Worm (Caenorhabditis elegans) whole organism, mixed stage, embryonic: ENCODE results near the gene nhr-15.

Experiments used
- M03D4.4 ChIP-seq: sonication (generic microtip); optimal IDR thresholded peaks from 2 replicates; lab custom pipeline; 2017; ENCODE audit warnings: mild to moderate bottlenecking, missing genetic modification characterization, missing compliant biosample characterization
- bed-3 ChIP-seq: fragments of 200-800 bp; sonication (Bioruptor generic); optimal IDR thresholded peaks from 3 replicates; lab custom pipeline; 2018; ENCODE audit warnings: mild to moderate bottlenecking, missing genetic modification characterization, moderate library complexity, missing compliant biosample characterization
- blmp-1 ChIP-seq: fragments of 150-350 bp; optimal IDR thresholded peaks from 2 replicates; lab custom pipeline; 2014; ENCODE audit warnings: missing biosample characterization, missing genetic modification characterization
- ceh-43 ChIP-seq: fragments of 200-800 bp; sonication (Bioruptor generic); optimal IDR thresholded peaks from 2 replicates; lab custom pipeline; 2018; ENCODE audit warnings: mild to moderate bottlenecking, missing genetic modification characterization, moderate library complexity, missing compliant biosample characterization
- ceh-83 ChIP-seq: fragments of 200-800 bp; sonication (Bioruptor generic); optimal IDR thresholded peaks from 2 replicates; lab custom pipeline; 2018; ENCODE audit warnings: mild to moderate bottlenecking, missing genetic modification characterization, missing compliant biosample characterization
- ces-1 ChIP-seq: fragments of 150-350 bp; optimal IDR thresholded peaks from 2 replicates; lab custom pipeline; 2014; ENCODE audit warnings: missing biosample characterization, missing genetic modification reagents, missing genetic modification characterization
- cnd-1 ChIP-seq: fragments of 200-800 bp; sonication (Bioruptor generic); optimal IDR thresholded peaks from 2 replicates; lab custom pipeline; 2018; ENCODE audit warnings: mild to moderate bottlenecking, missing genetic modification characterization, missing compliant biosample characterization
- drap-1 ChIP-seq: fragments of 200-800 bp; sonication (Bioruptor generic); optimal IDR thresholded peaks from 3 replicates; lab custom pipeline; 2018; ENCODE audit warnings: mild to moderate bottlenecking, missing genetic modification characterization, missing compliant biosample characterization
- elt-1 ChIP-seq: sonication (generic microtip); optimal IDR thresholded peaks from 2 replicates; lab custom pipeline; 2017; ENCODE audit warnings: missing genetic modification characterization, mild to moderate bottlenecking, missing compliant biosample characterization, antibody characterized with exemption, moderate library complexity, borderline replicate concordance; ENCODE audit not compliant: insufficient read depth
- elt-3 ChIP-seq: fragments of 150-350 bp; optimal IDR thresholded peaks from 2 replicates; lab custom pipeline; 2014; ENCODE audit warnings: missing biosample characterization, missing genetic modification characterization
- ham-2 ChIP-seq: fragments of 200-800 bp; sonication (Bioruptor generic); optimal IDR thresholded peaks from 2 replicates; lab custom pipeline; 2018; ENCODE audit warnings: mild to moderate bottlenecking, missing genetic modification characterization, missing compliant biosample characterization
- hlh-1 ChIP-seq: fragments of 150-350 bp; optimal IDR thresholded peaks from 2 replicates; lab custom pipeline; 2014; ENCODE audit warnings: missing biosample characterization, missing genetic modification reagents, missing genetic modification characterization
- lin-13 ChIP-seq: fragments of 150-350 bp; optimal IDR thresholded peaks from 2 replicates; lab custom pipeline; 2014; ENCODE audit warnings: missing biosample characterization, missing genetic modification characterization
- lin-32 ChIP-seq: fragments of 200-800 bp; sonication (Bioruptor generic); optimal IDR thresholded peaks from 2 replicates; lab custom pipeline; 2018; ENCODE audit warnings: mild to moderate bottlenecking, missing genetic modification characterization, missing compliant biosample characterization
- lsy-2 ChIP-seq: fragments of 150-350 bp; optimal IDR thresholded peaks from 2 replicates; lab custom pipeline; 2014; ENCODE audit warnings: missing biosample characterization, missing genetic modification characterization
- mab-5 ChIP-seq: fragments of 150-350 bp; optimal IDR thresholded peaks from 2 replicates; lab custom pipeline; 2014; ENCODE audit warnings: missing biosample characterization, missing genetic modification characterization
- mep-1 ChIP-seq: fragments of 150-350 bp; optimal IDR thresholded peaks from 2 replicates; lab custom pipeline; 2017; ENCODE audit warnings: missing biosample characterization, missing genetic modification reagents, missing genetic modification characterization, inconsistent platforms
- mls-2 ChIP-seq: sonication (generic microtip); optimal IDR thresholded peaks from 2 replicates; lab custom pipeline; 2016; ENCODE audit warnings: mild to moderate bottlenecking, missing genetic modification characterization, moderate library complexity, missing compliant biosample characterization
- nhr-2 ChIP-seq: fragments of 150-350 bp; optimal IDR thresholded peaks from 2 replicates; lab custom pipeline; 2014; ENCODE audit warnings: missing biosample characterization, missing genetic modification characterization
- nhr-237 ChIP-seq: fragments of 150-350 bp; optimal IDR thresholded peaks from 2 replicates; lab custom pipeline; 2014; ENCODE audit warnings: missing biosample characterization, missing genetic modification characterization
- nhr-28 ChIP-seq: fragments of 150-350 bp; optimal IDR thresholded peaks from 2 replicates; lab custom pipeline; 2014; ENCODE audit warnings: missing biosample characterization, missing genetic modification characterization
- nhr-76 ChIP-seq: sonication (generic microtip); optimal IDR thresholded peaks from 2 replicates; lab custom pipeline; 2017; ENCODE audit warnings: missing biosample characterization, missing genetic modification characterization
- pha-4 ChIP-seq: fragments of 150-350 bp; optimal IDR thresholded peaks from 2 replicates; lab custom pipeline; 2018; ENCODE audit warnings: missing biosample characterization, missing genetic modification reagents, missing genetic modification characterization
- sem-2 ChIP-seq: fragments of 200-800 bp; sonication (Bioruptor generic); optimal IDR thresholded peaks from 2 replicates; lab custom pipeline; 2018; ENCODE audit warnings: mild to moderate bottlenecking, missing genetic modification characterization, missing compliant biosample characterization
- tbx-8 ChIP-seq: fragments of 200-800 bp; sonication (Bioruptor generic); optimal IDR thresholded peaks from 2 replicates; lab custom pipeline; 2018; ENCODE audit warnings: mild to moderate bottlenecking, missing genetic modification characterization, moderate library complexity, missing compliant biosample characterization
- unc-120 ChIP-seq: sonication (generic microtip); optimal IDR thresholded peaks from 2 replicates; lab custom pipeline; 2017; ENCODE audit warnings: missing genetic modification characterization, missing compliant biosample characterization; ENCODE audit not compliant: poor library complexity, severe bottlenecking
- unc-62 ChIP-seq: fragments of 150-350 bp; optimal IDR thresholded peaks from 2 replicates; lab custom pipeline; 2014; ENCODE audit warnings: missing biosample characterization, missing genetic modification reagents, missing genetic modification characterization
- zip-8 ChIP-seq: fragments of 150-350 bp; optimal IDR thresholded peaks from 2 replicates; lab custom pipeline; 2014; ENCODE audit warnings: missing biosample characterization, missing genetic modification characterization

The nhr-15 gene

ce11 chrV:312421-312820 is at the start of gene nhr-15:
Gene nhr-15, plus strand, starts transcription at chrV:312721.
- no peak for TF ChIP-seq bed-3 (GFP tag; lab: Kevin White, UChicago)
- TF ChIP-seq zip-8 (tag; lab: Kevin White, UChicago), result peak; percentile 77
- no peak for TF ChIP-seq nhr-28 (tag; lab: Kevin White, UChicago)
- no peak for TF ChIP-seq drap-1 (GFP tag; lab: Kevin White, UChicago)

ce11 chrV:265062-265963 is 47.2 kb upstream of the nhr-15 start:
- TF ChIP-seq mls-2 (tag; lab: Kevin White, UChicago) (peak; percentile 63), M03D4.4 (tag; lab: Kevin White, UChicago) (peak; percentile 89), mab-5 (tag; lab: Kevin White, UChicago) (peak; percentile 5), unc-120 (tag; lab: Kevin White, UChicago) (peak; percentile 99), nhr-237 (peak; percentile 23), unc-62 (GFP tag; lab: Kevin White, UChicago) (peak; percentile 47), tbx-8 (GFP tag; lab: Kevin White, UChicago) (peak; percentile 46), bed-3 (GFP tag; lab: Kevin White, UChicago) (peak; percentile 80), nhr-2 (tag; lab: Kevin White, UChicago) (peak; percentile 54)
- TF ChIP-seq, all 35 proteins: peak for 9; not testable (repeated sequence) for 26

- TF ChIP-seq mls-2 (tag; lab: Kevin White, UChicago) (no peak), drap-1 (GFP tag; lab: Kevin White, UChicago) (no peak), sem-2 (no peak), nhr-76 (tag; lab: Kevin White, UChicago) (no peak), ham-2 (no peak), elt-1 (no peak), lin-32 (no peak), tbx-8 (GFP tag; lab: Kevin White, UChicago) (no peak), zip-8 (tag; lab: Kevin White, UChicago) (no peak)
Observed at ce11 chrV:268007-268406, 44.5 kb upstream of the nhr-15 start, which contains the start of gene lgc-26. Gene lgc-26, plus strand, starts transcription at chrV:268307.

ce11 chrV:272837-273236 is 39.7 kb upstream of the nhr-15 start, which contains the start of gene nlp-70:
Gene nlp-70, minus strand, starts transcription at chrV:272937.
- TF ChIP-seq bed-3 (GFP tag; lab: Kevin White, UChicago), result no peak
- TF ChIP-seq nhr-28 (tag; lab: Kevin White, UChicago), result no peak

- TF ChIP-seq ham-2 (no peak), cnd-1 (no peak), unc-120 (tag; lab: Kevin White, UChicago) (peak; percentile 14), blmp-1 (tag; lab: Kevin White, UChicago) (no peak), hlh-1 (tag; lab: Kevin White, UChicago) (peak; percentile 41), elt-1 (no peak), lsy-2 (tag; lab: Kevin White, UChicago) (no peak), unc-62 (GFP tag; lab: Kevin White, UChicago) (peak; percentile 97)
Observed at ce11 chrV:281111-281510, 31.4 kb upstream of the nhr-15 start.

- TF ChIP-seq elt-3, result no peak
- TF ChIP-seq nhr-76 (tag; lab: Kevin White, UChicago), result no peak
Observed at ce11 chrV:281616-282015, 30.9 kb upstream of the nhr-15 start, which contains the start of gene npr-5. Gene npr-5, minus strand, starts transcription at chrV:281716.

ce11 chrV:283953-284352 is 28.6 kb upstream of the nhr-15 start:
- TF ChIP-seq lsy-2 (tag; lab: Kevin White, UChicago), result no peak
- TF ChIP-seq nhr-76 (tag; lab: Kevin White, UChicago), result no peak
- no peak for TF ChIP-seq lin-13 (tag; lab: Kevin White, UChicago)
- TF ChIP-seq blmp-1 (tag; lab: Kevin White, UChicago), result no peak
- no peak for TF ChIP-seq mep-1
- TF ChIP-seq sem-2, result no peak
- TF ChIP-seq unc-120 (tag; lab: Kevin White, UChicago), result no peak
- TF ChIP-seq nhr-237, result no peak
- TF ChIP-seq ham-2, result no peak
- no peak for TF ChIP-seq elt-3
- no peak for TF ChIP-seq ceh-43 (GFP tag; lab: Kevin White, UChicago)
- no peak for TF ChIP-seq pha-4 (tag; lab: Kevin White, UChicago)
- no peak for TF ChIP-seq ces-1 (GFP tag; lab: Kevin White, UChicago)
- no peak for TF ChIP-seq mls-2 (tag; lab: Kevin White, UChicago)
- no peak for TF ChIP-seq cnd-1
- TF ChIP-seq ceh-83 (GFP tag; lab: Kevin White, UChicago), result no peak
